Worm (Caenorhabditis elegans) whole organism, young adult: Measurements from ENCODE around the gene srx-84.

Experiments
- B0035.1 ChIP-seq: sonication (generic microtip); optimal IDR thresholded peaks from 2 replicates; lab custom pipeline; 2016; ENCODE audit warnings: missing genetic modification characterization, mild to moderate bottlenecking, missing compliant biosample characterization, missing genotype, missing genetic modification reagents
- F33H1.4 ChIP-seq: fragments of 200-800 bp; sonication (Bioruptor generic); IDR thresholded peaks from 2 replicates; pipeline ENCODE4 v1.3.6; 2022; ENCODE audit warnings: missing genetic modification reagents, missing genetic modification characterization, missing compliant biosample characterization
- Y56A3A.18 ChIP-seq: fragments of 200-800 bp; sonication (Bioruptor generic); IDR thresholded peaks from 2 replicates; pipeline ENCODE4 v1.3.6; 2022; ENCODE audit warnings: missing genetic modification reagents, missing genetic modification characterization, missing compliant biosample characterization
- ceh-40 ChIP-seq: fragments of 200-800 bp; sonication (Bioruptor generic); IDR thresholded peaks from 2 replicates; pipeline ENCODE4 v1.3.6; 2022; ENCODE audit warnings: missing genetic modification characterization, missing compliant biosample characterization
- lin-26 ChIP-seq: fragments of 200-800 bp; sonication (Bioruptor generic); IDR thresholded peaks from 2 replicates; pipeline ENCODE4 v1.3.6; 2022; ENCODE audit warnings: missing genetic modification reagents, missing genetic modification characterization, missing compliant biosample characterization
- rec-8 ChIP-seq, 2 experiments: sonication (generic microtip); optimal IDR thresholded peaks; 2 replicates each; lab custom pipeline; 2016; ENCODE audit warnings: mild to moderate bottlenecking in 2 of 2, missing genetic modification characterization in 2 of 2, missing genetic modification reagents in 2 of 2, missing genotype in 2 of 2, missing biosample characterization in 1 of 2, missing compliant biosample characterization in 1 of 2, moderate library complexity in 1 of 2
- unc-62 ChIP-seq: fragments of 150-350 bp; optimal IDR thresholded peaks from 2 replicates; lab custom pipeline; 2014; ENCODE audit warnings: missing biosample characterization, missing genetic modification reagents, missing genetic modification characterization

DNA sequence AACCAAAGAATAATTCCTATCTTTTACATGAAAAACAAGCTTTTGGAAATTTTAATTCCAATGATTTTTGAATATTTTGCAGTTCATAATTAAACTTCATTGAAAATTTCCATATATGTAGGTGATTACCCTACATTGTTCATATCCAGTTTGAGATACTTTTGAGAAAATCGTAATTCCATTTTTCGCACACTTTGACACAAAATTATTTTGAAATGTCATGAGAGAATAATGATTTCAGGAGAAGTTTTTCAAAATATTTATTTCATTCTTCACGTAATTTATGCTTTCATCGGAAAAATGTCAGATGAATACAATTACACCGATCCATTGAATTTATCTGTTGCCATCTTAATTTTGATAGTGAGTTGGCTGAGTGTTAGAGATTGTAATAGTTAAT, 15.7 kb upstream of the srx-84 start, which contains the start of gene srx-88:
- TF ChIP-seq unc-62 (GFP tag; lab: Kevin White, UChicago) = no peak
- no peak for TF ChIP-seq rec-8 (tag; optimal IDR thresholded peaks at IDR 0.05; lab: Kevin White, UChicago)
- no peak for TF ChIP-seq F33H1.4 (GFP tag; lab: Robert Waterston, UW)
- no peak for TF ChIP-seq Y56A3A.18
- TF ChIP-seq B0035.1 (tag; lab: Kevin White, UChicago) = no peak
- TF ChIP-seq lin-26 (GFP tag; lab: Robert Waterston, UW) = no peak
- no peak for TF ChIP-seq ceh-40
